Worm (Caenorhabditis elegans): ENCODE data around the gene unc-3.

unc-3 gene

ce11 chrX:14773238-14773637, at the start of gene unc-3:
Gene unc-3 (plus strand): TSS chrX:14773538.
- no peak for TF ChIP-seq pes-1 (GFP tag; IDR thresholded peaks at IDR 0.05)
- no peak for TF ChIP-seq hmbx-1 (tag; optimal IDR thresholded peaks at IDR 0.05)
- TF ChIP-seq ceh-13 (GFP tag; optimal IDR thresholded peaks at IDR 0.05) = no peak
- TF ChIP-seq flt-1 (GFP tag; IDR thresholded peaks at IDR 0.05) = no peak

DNA sequence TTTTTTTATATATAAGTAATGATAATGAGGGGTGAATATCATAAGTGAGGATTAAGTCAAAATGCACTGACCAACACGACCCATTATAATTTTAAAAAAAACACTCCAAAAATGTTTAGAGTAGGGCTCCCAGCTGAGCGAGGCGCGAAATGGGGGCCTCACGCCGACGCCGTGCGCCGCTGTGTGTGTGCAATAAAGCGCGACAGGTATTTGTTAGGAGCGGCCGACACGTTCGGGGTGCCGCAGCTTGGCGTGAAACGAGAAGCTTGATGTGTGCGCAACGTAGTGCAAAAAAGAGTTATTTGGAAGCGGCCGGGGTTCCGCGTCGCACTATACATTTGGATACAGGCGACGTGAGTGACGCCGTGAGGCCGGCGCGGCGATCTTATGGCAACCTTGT, 48.4 kb upstream of the unc-3 start:
- TF ChIP-seq tra-4 (tag; optimal IDR thresholded peaks at IDR 0.05) (no peak), tbx-37 (GFP tag; conservative IDR thresholded peaks at IDR 0.05) (no peak), hmg-4 (GFP tag; optimal IDR thresholded peaks at IDR 0.05) (no peak), scrt-1 (GFP tag; IDR thresholded peaks at IDR 0.05) (no peak), hmbx-1 (tag; optimal IDR thresholded peaks at IDR 0.05) (no peak), B0310.2 (tag; optimal IDR thresholded peaks at IDR 0.05) (no peak), tbx-11 (GFP tag; IDR thresholded peaks at IDR 0.05) (no peak), ceh-13 (GFP tag; optimal IDR thresholded peaks at IDR 0.05) (no peak), pes-1 (GFP tag; IDR thresholded peaks at IDR 0.05) (no peak), hnd-1 (tag; optimal IDR thresholded peaks at IDR 0.05) (no peak), F13C5.2 (tag; optimal IDR thresholded peaks at IDR 0.05) (no peak), aly-1 (tag; optimal IDR thresholded peaks at IDR 0.05) (no peak), ceh-36 (tag; optimal IDR thresholded peaks at IDR 0.05) (no peak), ets-7 (tag; optimal IDR thresholded peaks at IDR 0.05) (no peak), sea-1 (GFP tag; conservative IDR thresholded peaks at IDR 0.05) (no peak), ama-1 (optimal IDR thresholded peaks at IDR 0.05) (no peak), flt-1 (GFP tag; IDR thresholded peaks at IDR 0.05) (no peak)

ce11 chrX:14729319-14729718, 44.0 kb upstream of the unc-3 start, which contains the start of gene tsp-8:
Gene tsp-8 (minus strand): TSS chrX:14729503.
- TF ChIP-seq sea-1 (GFP tag; conservative IDR thresholded peaks at IDR 0.05) = no peak
- no peak for TF ChIP-seq hmbx-1 (tag; optimal IDR thresholded peaks at IDR 0.05)
- TF ChIP-seq F13C5.2 (tag; optimal IDR thresholded peaks at IDR 0.05) = no peak
- no peak for TF ChIP-seq pes-1 (GFP tag; IDR thresholded peaks at IDR 0.05)
- no peak for TF ChIP-seq aly-1 (tag; optimal IDR thresholded peaks at IDR 0.05)
- no peak for TF ChIP-seq tra-4 (tag; optimal IDR thresholded peaks at IDR 0.05)
- TF ChIP-seq B0310.2 (tag; optimal IDR thresholded peaks at IDR 0.05) = no peak
- no peak for TF ChIP-seq ceh-13 (GFP tag; optimal IDR thresholded peaks at IDR 0.05)
- no peak for TF ChIP-seq ets-7 (tag; optimal IDR thresholded peaks at IDR 0.05)
- no peak for TF ChIP-seq flt-1 (GFP tag; IDR thresholded peaks at IDR 0.05)
- TF ChIP-seq tbx-11 (GFP tag; IDR thresholded peaks at IDR 0.05) = no peak
- no peak for TF ChIP-seq scrt-1 (GFP tag; IDR thresholded peaks at IDR 0.05)

DNA sequence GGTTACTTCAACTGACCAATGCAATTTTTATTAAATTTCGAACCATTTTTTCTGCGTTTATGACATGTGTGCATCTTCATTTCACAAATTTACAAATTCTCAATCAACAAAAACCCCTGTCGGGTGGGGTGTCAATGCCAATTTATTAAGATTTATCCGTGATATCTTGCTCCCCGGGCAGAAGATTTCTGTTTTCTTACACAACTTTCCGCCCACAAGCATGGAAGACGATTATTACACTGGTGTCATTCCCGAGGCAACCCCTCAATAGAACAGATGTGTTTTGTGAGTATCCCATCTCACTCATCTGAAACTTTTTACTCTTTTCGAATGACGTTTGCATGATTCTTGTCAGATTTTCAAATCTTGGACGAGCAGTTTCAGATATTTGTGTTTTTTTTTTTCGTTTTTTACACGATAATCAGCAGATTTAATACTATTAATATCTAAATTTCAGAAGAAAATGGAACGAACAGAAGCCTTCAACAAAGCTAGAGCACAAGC, 41.5 kb upstream of the unc-3 start, which contains the start of gene F33C8.4:
Gene F33C8.4 (plus strand): TSS at position 454 of the 504 bp plus-strand sequence.
- TF ChIP-seq hnd-1 (tag; optimal IDR thresholded peaks at IDR 0.05) = no peak
- TF ChIP-seq B0310.2 (tag; optimal IDR thresholded peaks at IDR 0.05) = no peak
- TF ChIP-seq aly-1 (tag; optimal IDR thresholded peaks at IDR 0.05) = no peak
- no peak for TF ChIP-seq tra-4 (tag; optimal IDR thresholded peaks at IDR 0.05)
- no peak for TF ChIP-seq F13C5.2 (tag; optimal IDR thresholded peaks at IDR 0.05)
- no peak for TF ChIP-seq ets-7 (tag; optimal IDR thresholded peaks at IDR 0.05)
- no peak for TF ChIP-seq tbx-37 (GFP tag; conservative IDR thresholded peaks at IDR 0.05)
- no peak for TF ChIP-seq hmg-4 (GFP tag; optimal IDR thresholded peaks at IDR 0.05)
- TF ChIP-seq ceh-36 (tag; optimal IDR thresholded peaks at IDR 0.05) = no peak
- no peak for TF ChIP-seq sea-1 (GFP tag; conservative IDR thresholded peaks at IDR 0.05)
- TF ChIP-seq ama-1 (optimal IDR thresholded peaks at IDR 0.05) = no peak

DNA sequence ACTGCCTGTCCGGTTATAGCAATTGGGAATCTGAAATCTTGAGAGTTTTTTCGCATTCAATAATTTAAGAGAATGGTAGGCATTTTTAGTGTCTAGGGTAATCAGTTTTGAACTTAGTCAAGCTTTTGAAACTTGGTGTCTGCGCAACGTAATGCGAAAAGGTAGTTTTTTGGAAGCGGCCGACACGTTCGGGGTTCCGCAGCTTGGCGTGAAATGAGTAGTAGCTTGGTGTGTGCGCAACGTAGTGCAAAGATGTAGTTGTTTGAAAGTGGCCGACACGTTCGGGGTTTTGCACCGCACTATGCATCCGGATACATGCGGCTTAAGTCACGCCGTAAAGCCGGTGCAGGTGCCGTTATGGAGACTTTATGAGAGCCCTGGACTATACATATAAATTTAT, 37.1 kb upstream of the unc-3 start:
- TF ChIP-seq hnd-1 (tag; optimal IDR thresholded peaks at IDR 0.05) (no peak), aly-1 (tag; optimal IDR thresholded peaks at IDR 0.05) (no peak)

- no peak for TF ChIP-seq tra-4 (tag; optimal IDR thresholded peaks at IDR 0.05)
- no peak for TF ChIP-seq aly-1 (tag; optimal IDR thresholded peaks at IDR 0.05)
- no peak for TF ChIP-seq hmg-4 (GFP tag; optimal IDR thresholded peaks at IDR 0.05)
- TF ChIP-seq ama-1 (optimal IDR thresholded peaks at IDR 0.05) = no peak
- no peak for TF ChIP-seq hmbx-1 (tag; optimal IDR thresholded peaks at IDR 0.05)
- no peak for TF ChIP-seq B0310.2 (tag; optimal IDR thresholded peaks at IDR 0.05)
Observed at ce11 chrX:14736955-14737621, 36.2 kb upstream of the unc-3 start.

ce11 chrX:14737623-14738022, 35.7 kb upstream of the unc-3 start:
- no peak for TF ChIP-seq ceh-36 (tag; optimal IDR thresholded peaks at IDR 0.05)
- TF ChIP-seq tbx-37 (GFP tag; conservative IDR thresholded peaks at IDR 0.05) = no peak
- TF ChIP-seq pes-1 (GFP tag; IDR thresholded peaks at IDR 0.05) = no peak
- TF ChIP-seq ets-7 (tag; optimal IDR thresholded peaks at IDR 0.05) = no peak
- no peak for TF ChIP-seq tra-4 (tag; optimal IDR thresholded peaks at IDR 0.05)
- no peak for TF ChIP-seq tbx-11 (GFP tag; IDR thresholded peaks at IDR 0.05)
- no peak for TF ChIP-seq B0310.2 (tag; optimal IDR thresholded peaks at IDR 0.05)
- no peak for TF ChIP-seq hmbx-1 (tag; optimal IDR thresholded peaks at IDR 0.05)
- TF ChIP-seq F13C5.2 (tag; optimal IDR thresholded peaks at IDR 0.05) = no peak
- no peak for TF ChIP-seq scrt-1 (GFP tag; IDR thresholded peaks at IDR 0.05)
- no peak for TF ChIP-seq sea-1 (GFP tag; conservative IDR thresholded peaks at IDR 0.05)

DNA sequence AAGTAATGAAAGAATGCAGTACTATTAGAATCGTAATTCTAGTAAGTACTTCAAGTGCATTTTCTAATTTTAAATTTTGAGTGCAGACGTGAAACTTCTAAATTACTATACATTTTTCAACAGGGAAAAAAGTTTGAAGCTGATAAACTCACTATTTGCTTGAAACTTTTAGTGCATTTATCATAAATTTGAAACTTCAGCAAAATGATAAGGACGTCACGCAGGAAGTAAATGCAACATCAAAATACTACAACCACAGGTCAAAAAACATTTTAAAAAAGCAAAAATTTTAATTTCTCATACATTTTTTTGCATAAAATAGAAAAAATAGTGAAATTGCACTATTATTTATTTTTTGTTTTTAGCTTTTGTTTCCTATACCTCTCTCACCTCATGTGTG, 33.9 kb upstream of the unc-3 start:
- TF ChIP-seq aly-1 (tag; optimal IDR thresholded peaks at IDR 0.05) = no peak
- TF ChIP-seq B0310.2 (tag; optimal IDR thresholded peaks at IDR 0.05) = no peak
- no peak for TF ChIP-seq F13C5.2 (tag; optimal IDR thresholded peaks at IDR 0.05)
- no peak for TF ChIP-seq ama-1 (optimal IDR thresholded peaks at IDR 0.05)
- TF ChIP-seq hmbx-1 (tag; optimal IDR thresholded peaks at IDR 0.05) = no peak
- TF ChIP-seq ceh-13 (GFP tag; optimal IDR thresholded peaks at IDR 0.05) = no peak
- no peak for TF ChIP-seq ceh-36 (tag; optimal IDR thresholded peaks at IDR 0.05)
- no peak for TF ChIP-seq hmg-4 (GFP tag; optimal IDR thresholded peaks at IDR 0.05)
- no peak for TF ChIP-seq tbx-11 (GFP tag; IDR thresholded peaks at IDR 0.05)
- no peak for TF ChIP-seq flt-1 (GFP tag; IDR thresholded peaks at IDR 0.05)
- TF ChIP-seq sea-1 (GFP tag; conservative IDR thresholded peaks at IDR 0.05) = no peak

All from whole organism, early embryonic.